Fruit fly (Drosophila melanogaster): ENCODE results near the gene moody.

The moody gene

DNA sequence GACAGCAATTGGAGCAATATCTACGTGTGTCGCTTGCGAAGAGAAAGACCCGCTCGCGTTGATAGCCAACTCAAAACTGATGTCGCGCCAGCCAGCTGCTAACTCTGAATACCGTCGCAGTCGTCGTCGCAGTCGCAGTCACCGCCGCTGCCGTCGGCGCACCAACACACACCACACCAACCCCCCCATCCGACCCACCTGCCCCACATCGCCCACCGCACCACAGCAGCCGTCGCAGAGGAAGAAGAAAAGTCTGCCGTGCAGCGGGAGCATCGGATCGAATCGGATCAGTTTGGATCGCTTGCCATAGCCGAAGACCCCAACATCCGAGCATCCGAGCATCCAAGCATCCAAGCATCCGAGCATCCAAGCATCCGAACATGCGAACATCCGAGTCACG, 13.5 kb downstream of the moody start:
- TF ChIP-seq tai (GFP tag; optimal IDR thresholded peaks at IDR 0.05) (no peak), Mio (GFP tag; optimal IDR thresholded peaks at IDR 0.05) (no peak), br (GFP tag; optimal IDR thresholded peaks at IDR 0.05) (no peak)

DNA sequence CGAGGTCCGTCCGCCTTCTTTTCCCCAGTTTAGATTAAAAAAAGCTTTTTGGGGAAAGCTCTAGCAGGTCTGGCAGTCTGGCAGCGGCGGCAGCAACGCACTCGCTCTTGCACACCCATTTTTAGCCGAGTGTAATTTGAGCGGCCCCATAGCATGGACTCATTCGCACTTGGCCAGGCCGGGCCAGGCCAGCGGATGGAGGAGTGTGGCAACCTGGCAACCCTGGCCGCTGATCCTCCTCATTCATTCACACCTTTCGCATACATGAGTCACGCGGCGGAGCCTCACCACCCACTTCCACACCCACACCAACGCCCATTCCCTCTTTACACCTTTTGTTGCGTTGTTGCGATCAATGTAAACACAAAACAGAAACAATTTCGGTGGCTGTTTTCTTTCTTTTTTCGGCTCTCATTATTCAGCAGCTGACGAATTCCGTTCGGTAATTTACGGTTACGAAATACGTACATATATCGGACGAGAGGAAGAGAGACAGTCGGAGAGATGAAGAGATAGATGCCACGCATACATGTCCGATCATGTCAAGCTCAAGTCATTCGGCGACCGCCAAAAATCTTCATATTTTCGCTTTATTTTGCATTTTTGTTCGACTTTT, 17.0 kb downstream of the moody start:
- TF ChIP-seq GATAd (GFP tag; optimal IDR thresholded peaks at IDR 0.05) (no peak), Dif (GFP tag; optimal IDR thresholded peaks at IDR 0.05; ENCODE audit: partially characterized antibody) (no peak), br (GFP tag; optimal IDR thresholded peaks at IDR 0.05) (peak; percentile 16), psq (GFP tag; optimal IDR thresholded peaks at IDR 0.05) (peak; percentile 7), brk (GFP tag; optimal IDR thresholded peaks at IDR 0.05) (no peak), foxo (GFP tag; optimal IDR thresholded peaks at IDR 0.05) (no peak), Rel (GFP tag; optimal IDR thresholded peaks at IDR 0.05) (no peak), Rel (tag; optimal IDR thresholded peaks at IDR 0.05) (peak; percentile 2), sv (GFP tag; optimal IDR thresholded peaks at IDR 0.05) (no peak), HLH106 (tag; optimal IDR thresholded peaks at IDR 0.05) (no peak), pan (optimal IDR thresholded peaks at IDR 0.05) (no peak), Abd-B (GFP tag; optimal IDR thresholded peaks at IDR 0.05) (no peak), dmrt93B (GFP tag; optimal IDR thresholded peaks at IDR 0.05) (no peak)

DNA sequence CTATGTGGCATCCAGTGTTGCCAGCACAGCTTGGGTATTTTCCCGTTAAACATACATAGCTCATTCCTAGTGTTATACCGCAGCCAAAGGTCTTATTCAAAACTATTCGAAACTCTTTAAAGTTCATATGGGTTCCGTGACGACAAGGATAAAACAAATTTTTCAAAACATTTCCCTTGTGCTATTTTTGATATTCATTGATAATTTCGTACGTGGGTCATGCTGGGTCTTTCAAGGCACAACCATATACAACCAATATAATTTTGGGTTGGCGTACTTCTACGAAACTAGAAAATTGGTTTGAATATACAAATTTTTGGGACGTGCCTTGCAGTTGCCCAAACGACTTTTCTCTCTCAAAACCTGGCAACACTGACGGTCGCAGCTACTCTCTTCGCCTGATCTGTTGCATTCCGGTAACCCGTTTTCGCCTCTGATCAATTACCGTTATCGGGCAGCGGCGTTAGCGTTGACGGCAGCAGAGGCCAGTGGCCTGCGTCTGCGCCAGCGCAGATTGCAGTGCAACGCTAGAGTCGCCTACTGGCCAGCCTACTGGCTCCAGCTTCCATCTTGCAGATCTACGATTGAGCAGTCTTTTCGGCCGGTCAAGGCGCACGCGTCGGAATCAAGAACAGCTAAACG, 17.6 kb downstream of the moody start:
- no peak for TF ChIP-seq Hnf4 (GFP tag; optimal IDR thresholded peaks at IDR 0.05)
- no peak for TF ChIP-seq Abd-B (GFP tag; optimal IDR thresholded peaks at IDR 0.05)
- TF ChIP-seq Sp1 (GFP tag; optimal IDR thresholded peaks at IDR 0.05): no peak
- TF ChIP-seq brk (GFP tag; optimal IDR thresholded peaks at IDR 0.05): no peak
- TF ChIP-seq Myc (optimal IDR thresholded peaks at IDR 0.05): no peak
- no peak for TF ChIP-seq jim (GFP tag; optimal IDR thresholded peaks at IDR 0.05)
- no peak for TF ChIP-seq Dif (GFP tag; optimal IDR thresholded peaks at IDR 0.05; ENCODE audit: partially characterized antibody)
- TF ChIP-seq tai (GFP tag; optimal IDR thresholded peaks at IDR 0.05): no peak
- no peak for TF ChIP-seq Dfd (GFP tag; optimal IDR thresholded peaks at IDR 0.05)
- no peak for TF ChIP-seq OdsH (GFP tag; optimal IDR thresholded peaks at IDR 0.05)
- no peak for TF ChIP-seq HLH106 (tag; optimal IDR thresholded peaks at IDR 0.05)
- no peak for TF ChIP-seq br (GFP tag; optimal IDR thresholded peaks at IDR 0.05)
- no peak for TF ChIP-seq sage (GFP tag; optimal IDR thresholded peaks at IDR 0.05)
- no peak for TF ChIP-seq Jra (GFP tag; optimal IDR thresholded peaks at IDR 0.05)
- TF ChIP-seq Mio (GFP tag; optimal IDR thresholded peaks at IDR 0.05): no peak
- no peak for TF ChIP-seq foxo (GFP tag; optimal IDR thresholded peaks at IDR 0.05)
- TF ChIP-seq dsf (GFP tag; optimal IDR thresholded peaks at IDR 0.05; ENCODE audit: borderline replicate concordance): no peak
- no peak for TF ChIP-seq dmrt93B (GFP tag; optimal IDR thresholded peaks at IDR 0.05)

DNA sequence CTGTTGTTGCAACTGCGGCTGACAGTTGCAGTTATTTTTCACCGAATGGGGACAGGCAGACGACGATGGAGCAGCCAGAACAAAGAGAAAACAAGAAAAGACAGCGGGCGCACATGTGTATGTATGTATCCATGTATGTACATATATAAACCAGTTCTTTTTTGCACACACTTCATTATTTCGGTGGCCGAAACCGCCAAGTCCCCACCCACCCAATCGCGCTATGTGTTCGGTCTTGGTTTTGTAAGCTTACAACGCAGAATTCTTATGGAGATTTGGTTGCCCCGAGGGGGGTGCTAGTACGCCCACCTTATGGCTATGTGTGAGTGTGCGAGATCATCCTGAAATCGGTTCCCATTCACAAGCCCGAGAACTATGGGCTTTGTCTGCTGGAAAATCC, 18.6 kb downstream of the moody start:
- TF ChIP-seq Sp1 (GFP tag; optimal IDR thresholded peaks at IDR 0.05): no peak
- no peak for TF ChIP-seq pan (optimal IDR thresholded peaks at IDR 0.05)
- no peak for TF ChIP-seq Dif (GFP tag; optimal IDR thresholded peaks at IDR 0.05; ENCODE audit: partially characterized antibody)
- TF ChIP-seq dmrt93B (GFP tag; optimal IDR thresholded peaks at IDR 0.05): no peak
- no peak for TF ChIP-seq usp (GFP tag; optimal IDR thresholded peaks at IDR 0.05)
- TF ChIP-seq fru (GFP tag; optimal IDR thresholded peaks at IDR 0.05): no peak
- TF ChIP-seq foxo (GFP tag; optimal IDR thresholded peaks at IDR 0.05): no peak

DNA sequence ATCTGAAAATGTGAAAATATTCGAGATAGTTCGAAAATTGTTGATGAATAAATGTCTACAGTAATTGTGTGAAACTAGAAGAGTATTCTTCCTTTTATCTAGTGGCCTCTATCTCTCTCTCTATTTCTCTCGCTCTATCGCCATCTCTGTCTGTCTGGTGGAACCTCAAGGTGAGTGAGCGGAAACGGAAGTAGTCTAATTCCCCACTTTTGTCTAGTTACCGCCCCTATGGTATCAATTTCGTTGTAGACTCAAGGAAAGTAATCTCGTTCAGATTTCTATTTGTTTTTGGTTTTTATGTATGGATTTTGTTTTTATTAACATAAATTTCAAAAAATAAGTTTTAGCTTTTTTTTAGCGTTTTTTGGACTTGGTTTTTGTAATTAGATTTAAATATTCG, 25.1 kb downstream of the moody start:
- TF ChIP-seq HLH106 (tag; optimal IDR thresholded peaks at IDR 0.05): no peak
- no peak for TF ChIP-seq Hnf4 (GFP tag; optimal IDR thresholded peaks at IDR 0.05)
- TF ChIP-seq fru (GFP tag; optimal IDR thresholded peaks at IDR 0.05): no peak
- no peak for TF ChIP-seq Jra (GFP tag; optimal IDR thresholded peaks at IDR 0.05)
- TF ChIP-seq Sp1 (GFP tag; optimal IDR thresholded peaks at IDR 0.05): no peak
- TF ChIP-seq Myc (optimal IDR thresholded peaks at IDR 0.05): no peak
- no peak for TF ChIP-seq woc (GFP tag; optimal IDR thresholded peaks at IDR 0.05)
- no peak for TF ChIP-seq jim (GFP tag; optimal IDR thresholded peaks at IDR 0.05)
- no peak for TF ChIP-seq tai (GFP tag; optimal IDR thresholded peaks at IDR 0.05)
- no peak for TF ChIP-seq ey (GFP tag; optimal IDR thresholded peaks at IDR 0.05)
- TF ChIP-seq dmrt93B (GFP tag; optimal IDR thresholded peaks at IDR 0.05): no peak
- TF ChIP-seq N (GFP tag; optimal IDR thresholded peaks at IDR 0.05): no peak
- no peak for TF ChIP-seq Hr78 (GFP tag; optimal IDR thresholded peaks at IDR 0.05)
- no peak for TF ChIP-seq Mio (GFP tag; optimal IDR thresholded peaks at IDR 0.05)

Measured in whole organism, wandering third instar larva.